Fruit fly (Drosophila melanogaster): Measurements from ENCODE around the gene Vav.

DNA sequence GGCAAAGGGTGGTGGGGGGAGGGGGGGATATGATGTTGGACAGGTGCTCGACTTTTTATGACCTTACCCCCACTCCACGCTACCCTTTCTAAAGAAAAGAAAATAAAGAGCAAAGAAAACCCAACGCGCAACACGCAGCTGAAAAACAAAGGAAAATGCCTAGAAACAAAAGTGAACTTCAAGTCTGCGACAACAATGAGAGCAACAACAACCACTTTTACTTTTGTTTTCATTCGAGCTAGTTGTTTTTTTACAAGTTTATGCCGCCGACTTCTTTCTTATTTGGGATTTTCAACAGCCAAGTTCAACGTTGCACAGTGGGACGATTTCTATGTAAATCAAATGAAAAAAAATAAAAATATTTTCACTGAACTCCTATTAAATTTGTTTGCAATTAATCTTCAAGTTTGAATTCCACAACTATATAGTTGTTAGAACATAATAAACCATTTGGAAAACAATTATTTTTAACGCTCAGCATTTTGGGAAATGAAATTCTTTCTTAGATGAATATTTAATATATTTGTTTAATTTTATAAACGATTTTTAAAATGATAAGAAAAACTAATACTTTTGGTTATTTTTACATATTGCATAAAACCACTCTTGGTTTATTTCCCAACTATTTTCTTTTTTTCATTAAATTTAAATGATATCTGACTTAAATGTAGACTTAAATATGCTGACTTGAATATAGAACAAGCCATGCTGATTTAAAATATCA lies 36.9 kb upstream of the Vav start:
- TF ChIP-seq CG8478 (optimal IDR thresholded peaks at IDR 0.05), result no peak
- no peak for TF ChIP-seq EcR (GFP tag; optimal IDR thresholded peaks at IDR 0.05)

All from whole organism.